Fruit fly (Drosophila melanogaster): ENCODE measurements around the gene Taf4.
A peak's percentile ranks its signal among the peaks of the same experiment; 100 is the strongest.

Taf4 gene

dm6 chr3L:16139131-16139530 is 26.1 kb downstream of the Taf4 start (continued):
- TF ChIP-seq esg (GFP tag; conservative IDR thresholded peaks at IDR 0.05) = no peak
- no peak for TF ChIP-seq Dip3 (GFP tag; optimal IDR thresholded peaks at IDR 0.05)
- no peak for TF ChIP-seq hbn (GFP tag; IDR thresholded peaks at IDR 0.05; ENCODE audit: partially characterized antibody)
- TF ChIP-seq phol (tag; optimal IDR thresholded peaks at IDR 0.05) = peak; percentile 32
- TF ChIP-seq CG1603 (tag; optimal IDR thresholded peaks at IDR 0.05) = peak; percentile 76
- no peak for TF ChIP-seq fd96Cb (tag; optimal IDR thresholded peaks at IDR 0.05)
- peak; percentile 36; the same call in 1 of the 3 replicates for TF ChIP-seq knrl (GFP tag; IDR thresholded peaks at IDR 0.05; ENCODE audit: partially characterized antibody)
- TF ChIP-seq ato (GFP tag; IDR thresholded peaks at IDR 0.05; ENCODE audit: partially characterized antibody) = 0 out of 2 replicates have a peak, but pooled peaks have one; percentile 28
- peak; percentile 41 for TF ChIP-seq sd (tag; optimal IDR thresholded peaks at IDR 0.05)
- no peak for TF ChIP-seq CG5953 (GFP tag; IDR thresholded peaks at IDR 0.05)
- TF ChIP-seq CG2712 (tag; optimal IDR thresholded peaks at IDR 0.05) = no peak
- TF ChIP-seq CG42726 (GFP tag; IDR thresholded peaks at IDR 0.05; ENCODE audit: partially characterized antibody) = no peak
- TF ChIP-seq CG7987 (GFP tag; optimal IDR thresholded peaks at IDR 0.05) = no peak
- TF ChIP-seq amos (GFP tag; IDR thresholded peaks at IDR 0.05; ENCODE audit: partially characterized antibody) = peak; percentile 48; the same call in 1 of the 2 replicates
- no peak for TF ChIP-seq CG12744 (GFP tag; optimal IDR thresholded peaks at IDR 0.05)
- TF ChIP-seq caup (GFP tag; optimal IDR thresholded peaks at IDR 0.05; ENCODE audit: severe bottlenecking) = no peak
- peak; percentile 99 for TF ChIP-seq Dp (GFP tag; optimal IDR thresholded peaks at IDR 0.05)
- TF ChIP-seq CG14860 (GFP tag; IDR thresholded peaks at IDR 0.05; ENCODE audit: partially characterized antibody) = 0 out of 3 replicates have a peak, but pooled peaks have one; percentile 36
- no peak for TF ChIP-seq NK7.1 (GFP tag; optimal IDR thresholded peaks at IDR 0.05)
- TF ChIP-seq CTCF (GFP tag; optimal IDR thresholded peaks at IDR 0.05) = no peak
- peak; percentile 98 for TF ChIP-seq CG2116 (GFP tag; optimal IDR thresholded peaks at IDR 0.05)

DNA sequence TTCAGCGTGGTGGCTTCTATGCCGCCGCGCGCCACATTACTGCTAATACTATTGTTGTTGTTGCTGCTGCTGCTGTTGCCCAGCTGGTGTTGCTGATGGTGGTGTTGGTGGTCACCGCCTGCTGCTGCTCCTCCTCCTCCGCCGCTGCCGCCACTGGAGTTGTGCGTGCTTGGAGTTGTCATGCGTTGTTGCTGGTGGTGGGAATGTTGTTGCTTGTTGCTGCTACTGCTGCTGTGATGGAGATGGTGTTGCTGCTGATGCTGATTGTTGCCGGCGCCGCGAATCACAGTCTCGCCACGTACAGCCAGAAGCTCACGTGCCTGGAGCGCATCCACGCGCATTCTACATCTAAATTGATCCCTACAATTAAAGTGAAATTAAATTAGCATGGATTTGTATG is 28.5 kb downstream of the Taf4 start:
- peak; percentile 25 for TF ChIP-seq Med (GFP tag)
- no peak for TF ChIP-seq Vsx1 (GFP tag; optimal IDR thresholded peaks at IDR 0.05)
- peak; percentile 37 for TF ChIP-seq Ets65A (GFP tag)
- 0 out of 3 replicates have a peak, but pooled peaks have one; percentile 13 for TF ChIP-seq CG6791 (GFP tag; IDR thresholded peaks at IDR 0.05; ENCODE audit: partially characterized antibody)

- TF ChIP-seq CG34224 (GFP tag; IDR thresholded peaks at IDR 0.05; ENCODE audit: partially characterized antibody) (no peak), CG4424 (GFP tag; optimal IDR thresholded peaks at IDR 0.05) (peak; percentile 14), Drgx (GFP tag; IDR thresholded peaks at IDR 0.05) (peak; percentile 70; the same call in 1 of the 2 replicates), CG2712 (tag; optimal IDR thresholded peaks at IDR 0.05) (peak; percentile 4), Med (GFP tag) (peak; percentile 69), sens (GFP tag) (peak; percentile 67), gfzf (GFP tag; optimal IDR thresholded peaks at IDR 0.05) (peak; percentile 43), CG1233 (GFP tag; optimal IDR thresholded peaks at IDR 0.05) (no peak), CG31365 (tag; optimal IDR thresholded peaks at IDR 0.05) (no peak), CG18599 (GFP tag; optimal IDR thresholded peaks at IDR 0.05) (no peak), NC2β (GFP tag; optimal IDR thresholded peaks at IDR 0.05) (no peak), CG6689 (GFP tag; IDR thresholded peaks at IDR 0.05) (peak; percentile 97), Antp (GFP tag; optimal IDR thresholded peaks at IDR 0.05) (no peak), stwl (tag; optimal IDR thresholded peaks at IDR 0.05) (peak; percentile 70), Awh (GFP tag; IDR thresholded peaks at IDR 0.05) (no peak)
Measured at dm6 chr3L:16143685-16144539, 30.9 kb downstream of the Taf4 start, which contains the start of gene CG32152. Gene CG32152 (minus strand): TSS chr3L:16144036.

Data from whole organism, embryonic.